Fruit fly (Drosophila melanogaster) whole organism: Measurements from ENCODE around the gene qm.

Experiments
- Dll ChIP-seq: fragments of >200 bp; optimal IDR thresholded peaks from 2 replicates; lab custom pipeline; 2017
- EcR ChIP-seq, 2 experiments: fragments of >200 bp; optimal IDR thresholded peaks; 2 replicates each; lab custom pipeline; 2017; ENCODE audit warnings: missing biosample characterization in 2 of 2, missing genetic modification characterization in 2 of 2, missing genetic modification reagents in 2 of 2

- TF ChIP-seq EcR (GFP tag; optimal IDR thresholded peaks at IDR 0.05; lab: Kevin White, UChicago) (no peak), Dll (no peak)
Measured at dm6 chr3L:7312754-7313153, 35.4 kb upstream of the qm start, which contains the start of gene unc-13-4A.
